Worm (Caenorhabditis elegans): ENCODE data around the gene ceh-39.

Gene ceh-39

DNA sequence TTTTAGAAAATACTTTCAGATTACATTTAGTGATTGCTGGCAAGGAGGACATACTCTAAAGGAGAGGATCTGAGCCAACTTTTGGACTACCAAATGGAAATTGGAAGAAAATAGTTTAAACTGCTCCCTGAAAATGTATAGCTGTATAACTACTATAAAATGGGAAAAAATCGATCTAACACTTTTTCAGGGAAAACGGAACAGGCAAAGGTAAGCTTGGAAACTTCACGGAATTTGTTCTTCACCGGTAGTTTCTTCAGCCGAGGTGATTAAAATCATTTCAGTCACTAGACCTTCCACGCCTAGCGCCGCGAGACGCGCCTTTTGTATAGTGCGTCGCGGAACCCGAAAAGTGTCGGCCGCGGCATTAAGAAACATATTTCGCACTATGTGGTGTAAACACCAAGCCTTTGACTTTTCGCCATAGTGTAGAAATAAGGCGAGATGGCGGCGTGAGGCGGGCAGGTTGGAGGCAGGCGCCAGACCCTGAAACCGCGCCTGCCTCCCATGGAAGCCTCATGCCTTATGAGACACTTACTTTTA lies 30.6 kb downstream of the ceh-39 start, which contains the start of gene C14E2.5:
C14E2.5 (minus strand) TSS at position 51 of the 543 bp plus-strand sequence.
- TF ChIP-seq elt-2 (tag; optimal IDR thresholded peaks at IDR 0.05): no peak
- TF ChIP-seq pros-1 (tag; optimal IDR thresholded peaks at IDR 0.05): no peak
- TF ChIP-seq ceh-31 (tag; optimal IDR thresholded peaks at IDR 0.05): no peak
- TF ChIP-seq unc-3 (GFP tag; conservative IDR thresholded peaks at IDR 0.05): no peak
- TF ChIP-seq unc-3 (tag; optimal IDR thresholded peaks at IDR 0.05): no peak
- TF ChIP-seq nhr-11 (tag; optimal IDR thresholded peaks at IDR 0.05): no peak
- no peak for TF ChIP-seq fkh-6 (tag; optimal IDR thresholded peaks at IDR 0.05)
- TF ChIP-seq ceh-2 (tag; optimal IDR thresholded peaks at IDR 0.05): no peak

DNA sequence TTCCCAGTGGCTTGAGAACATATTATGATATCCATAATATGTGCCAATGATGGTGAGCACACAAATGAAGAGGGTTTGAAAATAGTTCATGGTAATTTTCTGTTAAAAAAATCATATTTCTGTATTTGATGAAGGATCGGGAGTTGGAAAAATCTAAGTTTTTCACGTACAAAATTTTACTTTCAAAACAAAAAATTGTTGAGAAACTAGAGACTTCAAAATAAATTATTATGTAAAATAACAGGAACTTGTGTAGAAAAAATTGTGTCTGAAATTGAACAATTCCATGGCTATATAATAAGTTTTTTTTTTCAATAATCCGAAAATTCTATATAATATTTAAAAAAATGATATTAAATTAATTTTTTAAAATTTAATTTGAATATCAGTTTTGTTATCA lies 34.7 kb downstream of the ceh-39 start, which contains the start of gene C14E2.4:
C14E2.4 (minus strand) TSS at position 101 of the 400 bp plus-strand sequence.
- no peak for TF ChIP-seq syd-9 (tag; optimal IDR thresholded peaks at IDR 0.05)
- no peak for TF ChIP-seq ceh-6 (GFP tag; optimal IDR thresholded peaks at IDR 0.05)
- no peak for TF ChIP-seq hlh-15 (tag; optimal IDR thresholded peaks at IDR 0.05)
- no peak for TF ChIP-seq madf-2 (tag; optimal IDR thresholded peaks at IDR 0.05)
- TF ChIP-seq pha-4 (tag; optimal IDR thresholded peaks at IDR 0.05): no peak
- no peak for TF ChIP-seq hlh-13 (GFP tag; optimal IDR thresholded peaks at IDR 0.05)
- TF ChIP-seq T23F11.4 (GFP tag; optimal IDR thresholded peaks at IDR 0.05): no peak
- no peak for TF ChIP-seq nfya-1 (tag; optimal IDR thresholded peaks at IDR 0.05)
- no peak for TF ChIP-seq fkh-6 (tag; optimal IDR thresholded peaks at IDR 0.05)
- no peak for TF ChIP-seq hlh-6 (tag; optimal IDR thresholded peaks at IDR 0.05)
- no peak for TF ChIP-seq dve-1 (tag; optimal IDR thresholded peaks at IDR 0.05)
- no peak for TF ChIP-seq ceh-2 (tag; optimal IDR thresholded peaks at IDR 0.05)
- no peak for TF ChIP-seq ceh-24 (tag; optimal IDR thresholded peaks at IDR 0.05)
- no peak for TF ChIP-seq dmd-4 (tag; optimal IDR thresholded peaks at IDR 0.05; ENCODE audit: borderline replicate concordance)
- TF ChIP-seq rnt-1 (tag; optimal IDR thresholded peaks at IDR 0.05): no peak
- TF ChIP-seq ahr-1 (tag; optimal IDR thresholded peaks at IDR 0.05): no peak
- TF ChIP-seq tbx-7 (tag; optimal IDR thresholded peaks at IDR 0.05): no peak

DNA sequence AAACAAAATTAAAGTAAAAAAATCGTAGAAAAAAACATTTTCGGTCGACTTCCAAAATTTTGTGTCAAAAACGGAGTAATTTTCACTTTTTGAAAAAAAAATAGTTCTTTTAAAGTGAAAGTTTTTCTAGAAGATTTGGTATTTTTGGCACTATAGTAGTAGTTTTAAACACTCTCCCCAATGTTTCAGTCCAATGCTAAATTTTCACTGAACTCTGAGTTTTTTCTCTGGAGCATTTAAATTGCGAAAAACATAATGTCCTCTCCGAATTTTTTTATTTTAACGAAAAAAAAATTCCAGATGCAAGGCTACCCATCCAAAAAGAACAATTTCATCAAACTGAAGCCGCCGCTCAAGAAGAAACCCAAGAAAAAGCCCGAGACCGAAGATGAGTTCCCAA lies 39.9 kb downstream of the ceh-39 start, which contains the start of gene C14E2.7:
C14E2.7 (plus strand) TSS at position 301 of the 400 bp plus-strand sequence.
- TF ChIP-seq zip-5 (tag; optimal IDR thresholded peaks at IDR 0.05): no peak
- no peak for TF ChIP-seq ceh-48 (tag; optimal IDR thresholded peaks at IDR 0.05)
- no peak for TF ChIP-seq gmeb-2 (tag; optimal IDR thresholded peaks at IDR 0.05)
- TF ChIP-seq C08G9.2 (tag; optimal IDR thresholded peaks at IDR 0.05): no peak
- TF ChIP-seq K02D7.2 (tag; optimal IDR thresholded peaks at IDR 0.05): no peak
- no peak for TF ChIP-seq nhr-11 (tag; optimal IDR thresholded peaks at IDR 0.05)
- TF ChIP-seq tbx-7 (tag; optimal IDR thresholded peaks at IDR 0.05): no peak
- TF ChIP-seq ahr-1 (tag; optimal IDR thresholded peaks at IDR 0.05): no peak
- no peak for TF ChIP-seq unc-3 (GFP tag; conservative IDR thresholded peaks at IDR 0.05)
- no peak for TF ChIP-seq unc-3 (tag; optimal IDR thresholded peaks at IDR 0.05)
- no peak for TF ChIP-seq che-1 (tag; optimal IDR thresholded peaks at IDR 0.05)
- no peak for TF ChIP-seq pqm-1 (tag; optimal IDR thresholded peaks at IDR 0.05)
- TF ChIP-seq ceh-6 (GFP tag; optimal IDR thresholded peaks at IDR 0.05): no peak
- no peak for TF ChIP-seq elt-2 (tag; optimal IDR thresholded peaks at IDR 0.05)
- no peak for TF ChIP-seq pax-1 (tag; optimal IDR thresholded peaks at IDR 0.05)
- no peak for TF ChIP-seq unc-55 (GFP tag; optimal IDR thresholded peaks at IDR 0.05)
- no peak for TF ChIP-seq ceh-19 (GFP tag; optimal IDR thresholded peaks at IDR 0.05)
- TF ChIP-seq pha-2 (tag; optimal IDR thresholded peaks at IDR 0.05): no peak

DNA sequence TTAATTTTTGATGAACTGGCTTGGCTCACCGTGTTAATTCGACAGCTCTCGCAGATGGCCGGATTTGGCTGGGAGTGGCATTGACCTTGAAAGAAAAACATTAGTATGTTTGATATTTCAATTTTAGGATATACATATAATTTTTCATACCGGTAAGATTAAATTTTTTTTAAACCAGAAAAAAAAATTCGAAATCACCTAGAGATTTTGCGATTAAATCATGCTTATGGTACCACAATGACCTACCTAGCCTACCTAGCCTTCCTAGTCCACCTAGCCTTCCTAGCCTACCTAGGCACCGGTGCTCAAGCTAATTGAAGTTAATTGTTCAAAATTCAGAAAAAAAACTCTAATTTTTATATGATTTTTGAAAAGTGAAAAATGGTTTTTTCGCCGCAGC lies 44.5 kb downstream of the ceh-39 start, which contains the start of gene C14E2.3:
C14E2.3 (minus strand) TSS at position 101 of the 400 bp plus-strand sequence.
- TF ChIP-seq T23F11.4 (GFP tag; optimal IDR thresholded peaks at IDR 0.05) (no peak), ref-2 (tag; optimal IDR thresholded peaks at IDR 0.05) (no peak), dmd-4 (tag; optimal IDR thresholded peaks at IDR 0.05; ENCODE audit: borderline replicate concordance) (no peak), K02D7.2 (tag; optimal IDR thresholded peaks at IDR 0.05) (no peak), elt-4 (tag; optimal IDR thresholded peaks at IDR 0.05) (no peak), ceh-34 (tag; optimal IDR thresholded peaks at IDR 0.05) (no peak), ceh-14 (tag; optimal IDR thresholded peaks at IDR 0.05) (no peak), pax-1 (tag; optimal IDR thresholded peaks at IDR 0.05) (no peak), nhr-232 (tag; optimal IDR thresholded peaks at IDR 0.05) (no peak), zip-5 (tag; optimal IDR thresholded peaks at IDR 0.05) (no peak), ceh-45 (GFP tag; IDR thresholded peaks at IDR 0.05) (no peak), tbx-7 (tag; optimal IDR thresholded peaks at IDR 0.05) (no peak), ceh-6 (GFP tag; optimal IDR thresholded peaks at IDR 0.05) (no peak), ets-4 (tag; optimal IDR thresholded peaks at IDR 0.05) (no peak), ceh-19 (GFP tag; optimal IDR thresholded peaks at IDR 0.05) (no peak), ceh-2 (tag; optimal IDR thresholded peaks at IDR 0.05) (no peak), unc-55 (GFP tag; optimal IDR thresholded peaks at IDR 0.05) (no peak), odd-2 (tag; optimal IDR thresholded peaks at IDR 0.05) (no peak), che-1 (tag; optimal IDR thresholded peaks at IDR 0.05) (no peak), hlh-15 (tag; optimal IDR thresholded peaks at IDR 0.05) (no peak)
